Fruit fly (Drosophila melanogaster): Measurements from ENCODE around the gene Gapdh2.

Gene Gapdh2

DNA sequence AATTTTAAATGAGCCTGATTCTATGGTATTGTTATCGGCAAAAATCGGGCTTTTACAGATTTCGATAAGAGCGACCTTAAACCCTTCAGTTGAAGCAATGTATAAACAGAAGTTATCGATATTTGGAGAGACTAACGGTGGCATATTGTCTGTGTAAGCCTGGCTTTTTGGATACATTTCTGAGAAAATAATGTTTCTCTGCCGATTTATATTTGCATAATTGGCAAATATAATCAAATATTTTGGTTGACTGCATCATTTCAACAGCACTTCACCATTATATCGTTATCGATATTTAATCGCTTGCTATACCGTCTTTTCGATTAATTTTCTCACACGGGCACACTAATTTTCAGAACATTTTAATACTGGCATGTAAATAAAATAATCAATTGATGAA, 1.9 kb downstream of the Gapdh2 start, which contains the start of gene CG16952 (continued):
- TF ChIP-seq gfzf (GFP tag; optimal IDR thresholded peaks at IDR 0.05) (peak; percentile 61), CG1024 (GFP tag; IDR thresholded peaks at IDR 0.05) (no peak), CG3838 (GFP tag; optimal IDR thresholded peaks at IDR 0.05) (no peak), Ets97D (GFP tag; optimal IDR thresholded peaks at IDR 0.05) (peak; percentile 51), zen2 (GFP tag; IDR thresholded peaks at IDR 0.05; ENCODE audit: partially characterized antibody) (no peak; the same call in 2 of the 3 replicates), CG13287 (GFP tag; IDR thresholded peaks at IDR 0.05; ENCODE audit: partially characterized antibody) (peak; percentile 91), Ptx1 (GFP tag; IDR thresholded peaks at IDR 0.05) (no peak), pros (GFP tag; optimal IDR thresholded peaks at IDR 0.05) (no peak), CG34422 (GFP tag; IDR thresholded peaks at IDR 0.05) (no peak), CG3726 (GFP tag; IDR thresholded peaks at IDR 0.05) (no peak), CG11695 (GFP tag; IDR thresholded peaks at IDR 0.05) (no peak), GATAe (GFP tag; conservative IDR thresholded peaks at IDR 0.05) (no peak), BtbVII (GFP tag; optimal IDR thresholded peaks at IDR 0.05) (no peak), CG15514 (GFP tag; optimal IDR thresholded peaks at IDR 0.05) (peak; percentile 53), CG13424 (tag; optimal IDR thresholded peaks at IDR 0.05) (no peak), tna (GFP tag; IDR thresholded peaks at IDR 0.05; ENCODE audit: partially characterized antibody) (peak; percentile 93), prd (optimal IDR thresholded peaks at IDR 0.05) (no peak), prd (GFP tag; IDR thresholded peaks at IDR 0.05) (no peak), hbn (GFP tag; IDR thresholded peaks at IDR 0.05; ENCODE audit: partially characterized antibody) (peak; percentile 83), trh (GFP tag; optimal IDR thresholded peaks at IDR 0.05) (no peak), CG3281 (GFP tag; optimal IDR thresholded peaks at IDR 0.05) (no peak), D19A (tag; optimal IDR thresholded peaks at IDR 0.05) (no peak), en (GFP tag; optimal IDR thresholded peaks at IDR 0.05) (no peak), CG10274 (GFP tag; optimal IDR thresholded peaks at IDR 0.05) (no peak), h (optimal IDR thresholded peaks at IDR 0.05) (no peak), HmgZ (tag; optimal IDR thresholded peaks at IDR 0.05) (peak; percentile 48), Nf-YB (GFP tag; optimal IDR thresholded peaks at IDR 0.05) (no peak), CG32532 (GFP tag; IDR thresholded peaks at IDR 0.05) (no peak), jumu (GFP tag; optimal IDR thresholded peaks at IDR 0.05) (no peak), H15 (GFP tag; IDR thresholded peaks at IDR 0.05) (no peak), kah (GFP tag; optimal IDR thresholded peaks at IDR 0.05) (no peak), oc (tag; optimal IDR thresholded peaks at IDR 0.05) (no peak), grn (GFP tag; optimal IDR thresholded peaks at IDR 0.05) (no peak), CG17385 (GFP tag; optimal IDR thresholded peaks at IDR 0.05) (no peak), CG17359 (tag; optimal IDR thresholded peaks at IDR 0.05) (no peak), Sox100B (GFP tag; optimal IDR thresholded peaks at IDR 0.05) (no peak), tio (GFP tag; optimal IDR thresholded peaks at IDR 0.05) (no peak), CG7745 (tag; optimal IDR thresholded peaks at IDR 0.05) (no peak), ham (GFP tag; IDR thresholded peaks at IDR 0.05) (no peak), CG7357 (GFP tag; IDR thresholded peaks at IDR 0.05) (peak; percentile 64), insv (GFP tag; optimal IDR thresholded peaks at IDR 0.05) (no peak), schlank (tag; optimal IDR thresholded peaks at IDR 0.05) (no peak), stc (GFP tag; IDR thresholded peaks at IDR 0.05) (no peak), CkIIα-i1 (GFP tag; IDR thresholded peaks at IDR 0.05) (no peak), Hr51 (GFP tag; optimal IDR thresholded peaks at IDR 0.05) (no peak), CG12299 (tag; optimal IDR thresholded peaks at IDR 0.05) (no peak), Rfx (GFP tag; IDR thresholded peaks at IDR 0.05) (0 out of 2 replicates have a peak, but pooled peaks have one; percentile 17), CG30431 (GFP tag; optimal IDR thresholded peaks at IDR 0.05) (no peak), CG33557 (GFP tag; optimal IDR thresholded peaks at IDR 0.05) (no peak), CG8924 (tag; optimal IDR thresholded peaks at IDR 0.05) (peak; percentile 30), Side (GFP tag; optimal IDR thresholded peaks at IDR 0.05) (no peak), Usf (GFP tag; optimal IDR thresholded peaks at IDR 0.05) (no peak)
